Fruit fly (Drosophila melanogaster): ENCODE data around the gene CG17593.

CG17593 gene

dm6 chr2L:3514569-3515191 is at the start of gene CG17593, which contains the start of gene LeuRS:
Gene CG17593 (plus strand): TSS chr2L:3514872.
Gene LeuRS (minus strand): TSS chr2L:3514656.
- no peak for TF ChIP-seq CG17801 (GFP tag; optimal IDR thresholded peaks at IDR 0.05; ENCODE audit: partially characterized antibody)

DNA sequence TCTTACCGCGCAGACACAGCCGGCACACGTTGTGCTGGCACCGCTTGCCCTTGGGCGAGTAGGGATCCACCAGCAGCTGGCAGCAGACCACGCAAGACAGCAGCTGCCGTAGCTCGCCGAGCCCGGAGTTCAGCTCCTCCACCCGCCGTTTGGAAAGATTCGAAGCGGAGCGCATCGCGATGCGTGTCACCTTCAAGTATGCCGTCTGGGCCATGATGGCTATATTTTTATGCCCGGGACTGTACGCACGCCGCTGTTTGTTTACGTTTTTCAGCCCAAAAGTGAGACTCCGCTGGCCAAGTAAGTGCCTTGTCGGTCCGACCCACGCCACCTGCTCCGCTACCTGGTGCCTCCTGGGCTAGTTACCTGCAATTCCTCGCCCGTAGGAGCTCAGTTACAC is 49.2 kb upstream of the CG17593 start:
- no peak for TF ChIP-seq CG17801 (GFP tag; optimal IDR thresholded peaks at IDR 0.05; ENCODE audit: partially characterized antibody)

dm6 chr2L:3465918-3466727 is 48.5 kb upstream of the CG17593 start, which contains the start of the genes msl-2 and ND-PDSW:
Gene msl-2 (minus strand): TSS chr2L:3466112.
Gene ND-PDSW (plus strand): TSS chr2L:3466157.
- TF ChIP-seq CG17801 (GFP tag; optimal IDR thresholded peaks at IDR 0.05; ENCODE audit: partially characterized antibody) = no peak

DNA sequence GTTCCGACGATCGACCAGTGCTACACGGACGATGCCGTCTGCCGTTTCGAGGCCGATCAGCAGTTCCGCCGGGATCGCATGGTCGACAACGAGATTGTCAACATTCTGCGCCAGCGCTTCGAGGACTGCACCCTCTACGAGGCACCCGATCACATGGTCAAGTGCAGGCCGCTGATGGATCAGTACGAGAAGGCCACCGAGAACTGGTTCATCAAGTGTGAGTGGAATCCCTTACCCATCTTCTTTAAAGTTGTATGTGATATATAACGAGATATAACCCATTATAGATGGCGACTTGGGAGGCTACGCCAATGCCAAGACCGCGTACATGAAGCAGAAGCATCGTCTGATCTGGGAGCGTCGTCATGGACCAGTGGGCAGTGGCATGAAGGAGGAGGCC is 47.8 kb upstream of the CG17593 start:
- no peak for TF ChIP-seq CG17801 (GFP tag; optimal IDR thresholded peaks at IDR 0.05; ENCODE audit: partially characterized antibody)

- TF ChIP-seq CG17801 (GFP tag; optimal IDR thresholded peaks at IDR 0.05; ENCODE audit: partially characterized antibody) = no peak
These were observed 44.8 kb upstream of the CG17593 start, which contains the start of the genes Pif1 and CG31776 for dm6 chr2L:3469869-3470268. Gene Pif1 (minus strand): TSS chr2L:3470004. Gene CG31776 (plus strand): TSS chr2L:3470182.

DNA sequence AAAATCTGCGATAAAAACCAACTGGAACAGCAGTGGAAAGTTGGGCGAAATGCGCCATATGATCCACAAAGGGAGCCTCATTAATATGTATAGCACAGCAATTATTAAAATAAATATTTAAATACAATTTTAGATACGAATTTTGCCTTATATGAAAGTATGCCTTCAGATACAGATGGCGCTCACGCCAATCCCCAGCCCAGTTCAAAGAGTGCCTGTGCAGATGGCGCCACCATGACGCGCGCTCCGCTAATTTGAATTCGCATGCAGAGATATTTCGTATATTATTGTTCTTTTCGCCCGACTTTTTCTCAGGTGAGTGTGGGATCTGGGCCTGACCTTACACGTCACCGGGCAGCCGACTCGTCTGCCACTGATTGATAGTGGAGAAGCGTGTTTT is 42.4 kb upstream of the CG17593 start, which contains the start of gene Pgant4:
Gene Pgant4 (plus strand): TSS at position 362 of the 400 bp plus-strand sequence.
- no peak for TF ChIP-seq CG17801 (GFP tag; optimal IDR thresholded peaks at IDR 0.05; ENCODE audit: partially characterized antibody)

DNA sequence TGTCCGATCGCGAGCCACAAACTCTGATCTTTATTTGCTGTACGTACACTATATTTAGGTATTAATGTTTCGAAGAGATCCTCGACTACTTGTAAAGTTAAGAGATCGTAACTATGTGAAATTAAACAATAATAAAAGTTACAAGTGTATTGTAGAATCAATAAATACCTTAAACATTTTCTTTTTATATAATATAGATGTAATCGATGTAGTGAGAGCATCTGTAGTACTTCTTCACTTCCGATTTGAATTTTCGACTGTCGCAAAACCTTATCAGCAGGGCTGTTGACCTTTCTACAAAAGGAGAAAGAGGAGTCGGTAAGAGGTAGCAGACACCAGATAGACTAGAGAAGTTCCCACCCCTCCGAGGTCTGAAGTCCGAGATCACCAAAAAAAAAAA is 39.5 kb upstream of the CG17593 start:
- TF ChIP-seq CG17801 (GFP tag; optimal IDR thresholded peaks at IDR 0.05; ENCODE audit: partially characterized antibody) = no peak

DNA sequence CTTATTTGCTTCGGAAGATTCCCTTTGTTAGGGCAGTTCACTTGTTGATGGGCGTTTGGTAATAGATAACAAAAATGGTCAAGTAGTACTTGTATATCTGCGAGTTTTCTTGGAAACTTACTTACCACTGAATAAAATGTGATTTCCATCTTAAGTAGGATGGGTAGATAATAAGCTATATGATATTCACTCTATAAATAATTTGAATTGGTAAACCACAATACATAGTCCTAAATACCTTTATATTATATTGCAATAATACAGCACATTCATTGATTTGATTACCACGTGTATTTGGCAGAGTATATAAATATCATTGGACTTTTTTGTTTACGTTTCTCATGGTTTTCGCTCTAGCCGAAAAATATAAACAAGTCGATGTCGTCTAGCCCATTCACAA is 38.7 kb upstream of the CG17593 start:
- peak; percentile 8 for TF ChIP-seq CG17801 (GFP tag; optimal IDR thresholded peaks at IDR 0.05; ENCODE audit: partially characterized antibody)

- no peak for TF ChIP-seq CG17801 (GFP tag; optimal IDR thresholded peaks at IDR 0.05; ENCODE audit: partially characterized antibody)
These were observed 38.1 kb upstream of the CG17593 start for dm6 chr2L:3476399-3477056.

- peak; percentile 5 for TF ChIP-seq CG17801 (GFP tag; optimal IDR thresholded peaks at IDR 0.05; ENCODE audit: partially characterized antibody)
These were observed 37.5 kb upstream of the CG17593 start for dm6 chr2L:3477057-3477755.

DNA sequence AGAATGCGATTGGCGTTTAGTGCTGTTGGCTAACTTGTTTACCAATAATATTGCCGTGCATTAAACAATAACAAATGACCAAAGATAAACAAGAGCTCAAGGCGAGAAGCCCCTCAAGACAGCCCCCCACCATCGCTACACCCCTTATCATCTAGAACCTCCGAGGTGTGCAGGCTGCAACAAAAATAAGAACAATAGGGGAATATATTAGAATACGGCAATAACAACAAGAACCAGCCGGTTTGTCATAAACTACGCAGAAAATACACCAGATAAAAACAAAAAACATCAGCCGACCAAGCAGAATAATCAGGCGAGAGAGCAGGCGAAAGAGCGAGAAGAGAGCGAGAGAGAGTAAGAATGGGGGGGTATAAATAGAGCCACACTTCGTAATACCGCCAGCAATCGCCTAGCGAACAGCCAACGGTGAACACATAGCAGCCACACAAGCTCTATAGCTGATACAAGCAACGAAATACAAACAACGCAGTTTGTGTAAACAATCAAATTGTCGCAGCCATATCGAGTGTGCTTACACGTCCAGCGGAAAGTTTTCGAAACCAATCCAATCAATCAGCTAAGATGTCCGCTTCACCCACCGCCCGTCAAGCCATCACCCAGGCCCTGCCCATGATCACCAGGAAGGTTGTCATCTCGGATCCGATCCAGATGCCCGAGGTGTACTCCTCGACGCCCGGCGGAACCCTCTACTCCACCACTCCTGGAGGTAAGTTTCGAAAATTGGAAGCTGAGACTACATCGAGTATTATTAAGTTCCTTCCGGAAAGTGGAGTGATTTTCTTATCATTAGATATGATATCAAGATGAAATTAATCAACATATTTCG is 36.4 kb upstream of the CG17593 start, which contains the start of gene Thor:
Gene Thor (plus strand): TSS at position 401 of the 847 bp plus-strand sequence.
- peak; percentile 75 for TF ChIP-seq CG17801 (GFP tag; optimal IDR thresholded peaks at IDR 0.05; ENCODE audit: partially characterized antibody)

DNA sequence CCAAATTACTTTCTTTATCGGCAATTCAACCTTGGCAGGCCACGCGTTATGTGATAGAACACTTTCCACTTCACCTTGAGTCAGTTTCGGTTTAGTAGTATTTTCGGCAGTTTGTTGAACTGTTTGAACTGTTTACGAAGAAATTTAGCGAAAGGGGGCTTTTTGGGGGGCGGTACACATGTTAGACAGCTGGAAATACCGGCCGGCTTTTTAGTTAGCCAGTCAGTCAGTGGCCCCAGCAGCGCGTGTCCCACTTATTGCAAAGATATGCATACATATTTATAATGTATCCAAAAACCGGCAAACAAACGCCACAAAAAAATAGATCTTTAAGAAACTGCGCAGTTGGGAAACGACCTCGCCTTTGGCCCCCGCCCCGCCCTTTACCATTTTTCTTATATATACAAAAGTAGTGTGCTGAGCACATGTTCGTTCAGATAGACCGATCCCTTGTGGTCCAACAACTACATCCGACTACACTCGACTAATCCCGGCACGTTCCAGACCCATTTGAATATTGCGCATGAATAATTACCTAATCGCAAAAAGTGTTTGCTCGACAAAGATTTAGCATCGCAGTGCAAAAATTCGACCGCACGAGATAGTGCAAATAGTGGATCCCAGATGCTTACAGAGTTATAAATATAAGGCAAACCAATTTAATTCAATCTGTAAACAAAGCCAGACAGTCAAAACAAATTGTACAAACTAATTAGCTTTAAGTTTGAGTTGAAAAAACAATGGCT is 34.8 kb upstream of the CG17593 start:
- no peak for TF ChIP-seq CG17801 (GFP tag; optimal IDR thresholded peaks at IDR 0.05; ENCODE audit: partially characterized antibody)

- TF ChIP-seq CG17801 (GFP tag; optimal IDR thresholded peaks at IDR 0.05; ENCODE audit: partially characterized antibody) = no peak
These were observed 34.2 kb upstream of the CG17593 start for dm6 chr2L:3480443-3480839.
